Worm (Caenorhabditis elegans): ENCODE results near the gene Y62H9A.12.

DNA sequence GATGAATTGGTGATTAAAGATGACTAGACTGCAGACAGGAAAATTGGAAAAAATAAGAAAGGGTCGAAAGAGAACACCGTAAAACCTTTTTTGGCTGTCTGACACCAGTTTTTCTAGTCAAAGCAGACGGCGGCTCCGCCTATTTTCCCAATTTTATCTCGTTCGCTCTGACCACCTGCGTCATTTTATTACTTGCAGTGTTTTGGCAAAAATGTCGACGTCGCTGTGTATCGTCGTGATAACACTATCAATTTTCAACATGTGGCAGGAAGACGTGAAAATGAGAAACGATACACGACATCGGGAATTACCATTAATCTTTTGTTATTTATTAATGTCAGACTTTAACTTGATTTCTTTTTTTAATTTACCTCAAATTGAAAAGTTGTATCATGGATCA is 3.9 kb upstream of the Y62H9A.12 start, which contains the start of gene Y62H9A.15:
- TF ChIP-seq ztf-29 (GFP tag; IDR thresholded peaks at IDR 0.05), result no peak
- TF ChIP-seq med-1 (GFP tag; optimal IDR thresholded peaks at IDR 0.05; ENCODE audit: insufficient read depth), result no peak
- TF ChIP-seq ref-1 (GFP tag; conservative IDR thresholded peaks at IDR 0.05), result no peak
- no peak for TF ChIP-seq tab-1 (GFP tag; IDR thresholded peaks at IDR 0.05)
- TF ChIP-seq flt-1 (GFP tag; IDR thresholded peaks at IDR 0.05), result no peak
- TF ChIP-seq cog-1 (tag; optimal IDR thresholded peaks at IDR 0.05), result no peak
- TF ChIP-seq ztf-23 (GFP tag; IDR thresholded peaks at IDR 0.05), result no peak

Measured in whole organism, midembryonic.